Fruit fly (Drosophila melanogaster) whole organism, embryonic: Measurements from ENCODE around the gene bb8.
A peak's percentile ranks its signal among the peaks of the same experiment; 100 is the strongest.

Experiments used
- ATbp ChIP-seq: fragments of 200-800 bp; sonication (Bioruptor generic); optimal IDR thresholded peaks from 2 replicates; lab custom pipeline; 2017; ENCODE audit warnings: missing biosample characterization, mild to moderate bottlenecking, missing genetic modification characterization, missing genetic modification reagents
- Awh ChIP-seq: fragments of 200-800 bp; sonication (Bioruptor generic); IDR thresholded peaks from 2 replicates; pipeline ENCODE4, ENCODE4 v1.3.6; 2022; ENCODE audit warnings: missing biosample characterization, missing genetic modification characterization
- Blimp-1 ChIP-seq: fragments of 200-800 bp; sonication (Bioruptor generic); optimal IDR thresholded peaks from 3 replicates; lab custom pipeline; 2018; ENCODE audit warnings: missing biosample characterization, missing genetic modification characterization, mild to moderate bottlenecking, moderate library complexity, missing genetic modification reagents
- C15 ChIP-seq: fragments of 200-800 bp; sonication (Bioruptor generic); IDR thresholded peaks from 3 replicates; pipeline ENCODE4 v1.3.6; 2022; ENCODE audit warnings: missing biosample characterization, missing genetic modification characterization
- CG10147 ChIP-seq: fragments of 200-800 bp; sonication (Bioruptor generic); optimal IDR thresholded peaks from 2 replicates; lab custom pipeline; 2019; ENCODE audit warnings: missing biosample characterization, mild to moderate bottlenecking, missing genetic modification characterization, moderate library complexity
- CG10274 ChIP-seq: fragments of 200-800 bp; sonication (Bioruptor generic); optimal IDR thresholded peaks from 3 replicates; lab custom pipeline; 2017; ENCODE audit warnings: missing biosample characterization, mild to moderate bottlenecking, missing genetic modification characterization
- CG10565 ChIP-seq: fragments of 200-800 bp; sonication (Bioruptor generic); optimal IDR thresholded peaks from 3 replicates; lab custom pipeline; 2016; ENCODE audit warnings: missing biosample characterization, mild to moderate bottlenecking, missing genetic modification characterization
- CG10654 ChIP-seq: fragments of 200-800 bp; sonication (Bioruptor generic); optimal IDR thresholded peaks from 2 replicates; lab custom pipeline; 2016; ENCODE audit warnings: missing biosample characterization, missing genetic modification characterization
- CG10979 ChIP-seq: fragments of 200-800 bp; sonication (Bioruptor generic); optimal IDR thresholded peaks from 2 replicates; lab custom pipeline; 2018; ENCODE audit warnings: missing biosample characterization, mild to moderate bottlenecking, missing genetic modification characterization, moderate library complexity
- CG11085 ChIP-seq: fragments of 200-800 bp; sonication (Bioruptor generic); IDR thresholded peaks from 2 replicates; pipeline ENCODE4 v1.3.6; 2022; ENCODE audit warnings: missing biosample characterization, missing genetic modification characterization
- CG12659 ChIP-seq: fragments of 200-800 bp; sonication (Bioruptor generic); optimal IDR thresholded peaks from 3 replicates; lab custom pipeline; 2017; ENCODE audit warnings: mild to moderate bottlenecking, missing biosample characterization, missing genetic modification reagents, missing genetic modification characterization
- CG12744 ChIP-seq: fragments of 200-800 bp; sonication (Bioruptor generic); optimal IDR thresholded peaks from 2 replicates; lab custom pipeline; 2016; ENCODE audit warnings: missing biosample characterization, missing genetic modification characterization
- CG13424 ChIP-seq: fragments of 200-800 bp; sonication (Bioruptor generic); optimal IDR thresholded peaks from 2 replicates; lab custom pipeline; 2019; ENCODE audit warnings: missing biosample characterization, mild to moderate bottlenecking, missing genetic modification characterization, moderate library complexity
- CG17802 ChIP-seq: fragments of 200-800 bp; sonication (Bioruptor generic); optimal IDR thresholded peaks from 2 replicates; lab custom pipeline; 2018; ENCODE audit warnings: missing biosample characterization, mild to moderate bottlenecking, missing genetic modification characterization, moderate library complexity
- CG17912 ChIP-seq: fragments of 200-800 bp; sonication (Bioruptor generic); optimal IDR thresholded peaks from 2 replicates; lab custom pipeline; 2018; ENCODE audit warnings: missing biosample characterization, mild to moderate bottlenecking, missing genetic modification characterization
- CG18599 ChIP-seq: fragments of 200-800 bp; sonication (Bioruptor generic); optimal IDR thresholded peaks from 3 replicates; lab custom pipeline; 2017; ENCODE audit warnings: missing biosample characterization, missing genetic modification characterization, mild to moderate bottlenecking, moderate library complexity, missing genetic modification reagents
- CG33557 ChIP-seq: fragments of 200-800 bp; sonication (Bioruptor generic); optimal IDR thresholded peaks from 2 replicates; lab custom pipeline; 2019; ENCODE audit warnings: missing biosample characterization, mild to moderate bottlenecking, missing genetic modification characterization, moderate library complexity
- CG34224 ChIP-seq: fragments of 200-800 bp; sonication (Bioruptor generic); IDR thresholded peaks from 3 replicates; pipeline ENCODE4 v1.3.6; 2022; ENCODE audit warnings: missing biosample characterization, missing genetic modification characterization; ENCODE audit not compliant: partially characterized antibody
- CG5953 ChIP-seq: fragments of 200-800 bp; sonication (Bioruptor generic); IDR thresholded peaks from 2 replicates; pipeline ENCODE4 v1.3.6; 2022; ENCODE audit warnings: missing biosample characterization, missing genetic modification characterization
- CG6791 ChIP-seq: fragments of 200-800 bp; sonication (Bioruptor generic); IDR thresholded peaks from 3 replicates; pipeline ENCODE4 v1.3.6; 2022; ENCODE audit warnings: missing biosample characterization, missing genetic modification characterization; ENCODE audit not compliant: partially characterized antibody
- CG8089 ChIP-seq: fragments of 200-800 bp; sonication (Bioruptor generic); optimal IDR thresholded peaks from 3 replicates; lab custom pipeline; 2016; ENCODE audit warnings: missing biosample characterization, missing genetic modification characterization
- CG8924 ChIP-seq: fragments of 200-800 bp; optimal IDR thresholded peaks from 3 replicates; lab custom pipeline; 2019; ENCODE audit warnings: missing biosample characterization, mild to moderate bottlenecking, missing genetic modification characterization, moderate library complexity
- CkIIα-i1 ChIP-seq: fragments of 200-800 bp; sonication (Bioruptor generic); IDR thresholded peaks from 2 replicates; pipeline ENCODE4 v1.3.6; 2022; ENCODE audit warnings: missing biosample characterization, missing genetic modification characterization
- Dbx ChIP-seq: fragments of 200-800 bp; sonication (Bioruptor generic); IDR thresholded peaks from 3 replicates; pipeline ENCODE4 v1.3.6; 2022; ENCODE audit warnings: missing biosample characterization, missing genetic modification characterization
- Deaf1 ChIP-seq: fragments of 200-800 bp; optimal IDR thresholded peaks from 3 replicates; lab custom pipeline; 2019; ENCODE audit warnings: missing biosample characterization, mild to moderate bottlenecking, missing genetic modification characterization, moderate library complexity
- Dref ChIP-seq: fragments of 200-800 bp; sonication (Bioruptor generic); IDR thresholded peaks from 2 replicates; pipeline ENCODE4 v1.3.6; 2022; ENCODE audit warnings: missing biosample characterization, missing genetic modification characterization
- Fer1 ChIP-seq: fragments of 200-800 bp; sonication (Bioruptor generic); optimal IDR thresholded peaks from 2 replicates; lab custom pipeline; 2017; ENCODE audit warnings: missing biosample characterization, mild to moderate bottlenecking, missing genetic modification characterization
- Hmr ChIP-seq: fragments of 200-800 bp; sonication (Bioruptor generic); optimal IDR thresholded peaks from 3 replicates; lab custom pipeline; 2017; ENCODE audit warnings: mild to moderate bottlenecking, missing biosample characterization, missing genetic modification reagents, missing genetic modification characterization
- Nf-YA ChIP-seq: fragments of 200-800 bp; sonication (Bioruptor generic); IDR thresholded peaks from 2 replicates; pipeline ENCODE4 v1.3.6; 2022; ENCODE audit warnings: missing biosample characterization, missing genetic modification characterization
- TFAM ChIP-seq: fragments of 200-800 bp; sonication (Bioruptor generic); optimal IDR thresholded peaks from 2 replicates; lab custom pipeline; 2017; ENCODE audit warnings: missing biosample characterization, missing genetic modification characterization, inconsistent platforms
- bsh ChIP-seq, 2 experiments: fragments of 200-800 bp; sonication (Bioruptor generic); optimal IDR thresholded peaks; 2 replicates each; lab custom pipeline; 2017 to 2018; ENCODE audit warnings: mild to moderate bottlenecking in 2 of 2, missing biosample characterization in 2 of 2, missing genetic modification characterization in 2 of 2, moderate library complexity in 1 of 2
- esg ChIP-seq: fragments of 200-800 bp; sonication (Bioruptor generic); conservative IDR thresholded peaks from 2 replicates; pipeline ENCODE4 v1.3.6; 2022; ENCODE audit warnings: missing biosample characterization, missing genetic modification characterization
- eyg ChIP-seq: fragments of 200-800 bp; sonication (Bioruptor generic); optimal IDR thresholded peaks from 3 replicates; lab custom pipeline; 2016; ENCODE audit warnings: missing biosample characterization, missing genetic modification characterization
- fd3F ChIP-seq: fragments of 200-800 bp; sonication (Bioruptor generic); optimal IDR thresholded peaks from 2 replicates; lab custom pipeline; 2018; ENCODE audit warnings: missing biosample characterization, mild to moderate bottlenecking, missing genetic modification characterization, moderate library complexity
- fd64A ChIP-seq: fragments of 200-800 bp; sonication (Bioruptor generic); optimal IDR thresholded peaks from 3 replicates; lab custom pipeline; 2018; ENCODE audit warnings: missing biosample characterization, mild to moderate bottlenecking, missing genetic modification characterization
- gfzf ChIP-seq: fragments of 200-800 bp; sonication (Bioruptor generic); optimal IDR thresholded peaks from 2 replicates; lab custom pipeline; 2016; ENCODE audit warnings: missing biosample characterization, mild to moderate bottlenecking, missing genetic modification characterization, moderate library complexity
- grau ChIP-seq: fragments of 200-800 bp; optimal IDR thresholded peaks from 3 replicates; lab custom pipeline; 2019; ENCODE audit warnings: missing biosample characterization, mild to moderate bottlenecking, missing genetic modification characterization, moderate library complexity
- her ChIP-seq: fragments of 200-800 bp; sonication (Bioruptor generic); optimal IDR thresholded peaks from 2 replicates; lab custom pipeline; 2016; ENCODE audit warnings: missing biosample characterization, missing genetic modification characterization
- insv ChIP-seq, 2 experiments: fragments of 200-800 bp; sonication (Bioruptor generic); optimal IDR thresholded peaks; 3 replicates each; lab custom pipeline; 2016 to 2018; ENCODE audit warnings: missing biosample characterization in 2 of 2, missing genetic modification characterization in 2 of 2
- inv ChIP-seq: fragments of 200-800 bp; sonication (Bioruptor generic); IDR thresholded peaks from 2 replicates; pipeline ENCODE4 v1.3.6; 2022; ENCODE audit warnings: missing biosample characterization, missing genetic modification characterization; ENCODE audit not compliant: partially characterized antibody
- kay ChIP-seq: fragments of 200-800 bp; sonication (Bioruptor generic); optimal IDR thresholded peaks from 2 replicates; lab custom pipeline; 2016; ENCODE audit warnings: missing biosample characterization, missing genetic modification characterization
- odd ChIP-seq: fragments of 200-800 bp; sonication (Bioruptor generic); optimal IDR thresholded peaks from 2 replicates; lab custom pipeline; 2017; ENCODE audit warnings: missing biosample characterization, mild to moderate bottlenecking, missing genetic modification characterization
- onecut ChIP-seq: fragments of 200-800 bp; sonication (Bioruptor generic); IDR thresholded peaks from 2 replicates; pipeline ENCODE4 v1.3.6; 2022; ENCODE audit warnings: missing biosample characterization, missing genetic modification characterization
- otp ChIP-seq: fragments of 200-800 bp; sonication (Bioruptor generic); IDR thresholded peaks from 3 replicates; pipeline ENCODE4, ENCODE4 v1.3.6; 2022; ENCODE audit warnings: missing biosample characterization, missing genetic modification characterization
- tap ChIP-seq: fragments of 200-800 bp; optimal IDR thresholded peaks from 3 replicates; lab custom pipeline; 2019; ENCODE audit warnings: missing biosample characterization, mild to moderate bottlenecking, missing genetic modification characterization, moderate library complexity
- tx ChIP-seq: fragments of 200-800 bp; sonication (Bioruptor generic); optimal IDR thresholded peaks from 2 replicates; lab custom pipeline; 2016; ENCODE audit warnings: missing biosample characterization, missing genetic modification characterization
- zf30C ChIP-seq: fragments of 200-800 bp; sonication (Bioruptor generic); optimal IDR thresholded peaks from 3 replicates; lab custom pipeline; 2018; ENCODE audit warnings: missing biosample characterization, mild to moderate bottlenecking, missing genetic modification characterization

Gene bb8

DNA sequence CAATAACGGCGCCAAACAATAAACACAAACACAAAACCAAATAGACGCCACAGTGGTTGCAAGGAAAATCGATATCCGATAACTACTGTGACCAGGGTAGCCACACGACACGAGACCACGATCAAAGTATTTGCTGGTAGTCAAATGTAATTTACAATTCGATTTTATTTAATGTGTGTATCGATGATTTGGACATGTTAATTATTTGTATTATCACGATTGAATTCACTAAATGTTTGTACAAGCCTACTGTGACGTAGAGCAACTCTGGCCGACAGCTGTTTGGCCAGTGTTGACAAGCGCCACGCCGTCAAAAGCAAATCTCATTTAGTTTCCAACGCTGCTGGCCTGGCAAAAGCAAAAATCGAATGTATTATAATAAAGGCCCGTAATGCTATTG, 38.7 kb downstream of the bb8 start, which contains the start of the genes Rad60 and EloA (continued):
- TF ChIP-seq Fer1 (GFP tag; lab: Kevin White, UChicago) = peak; percentile 74
- TF ChIP-seq Hmr = peak; percentile 82
- TF ChIP-seq CG10979 (tag; lab: Kevin White, UChicago) = peak; percentile 65
- peak; percentile 39 for TF ChIP-seq kay (GFP tag; lab: Kevin White, UChicago)
- no peak for TF ChIP-seq TFAM
- peak; percentile 75 for TF ChIP-seq CG12744 (GFP tag; lab: Kevin White, UChicago)
- no peak for TF ChIP-seq C15 (GFP tag; lab: Robert Waterston, UW)
- peak; percentile 82 for TF ChIP-seq tx (GFP tag; lab: Kevin White, UChicago)
- peak; percentile 84 for TF ChIP-seq CG10654 (GFP tag; lab: Kevin White, UChicago)
- peak; percentile 31 for TF ChIP-seq CG17802 (tag; lab: Kevin White, UChicago)
- TF ChIP-seq fd64A (GFP tag; lab: Kevin White, UChicago) = peak; percentile 28
- peak; percentile 41 for TF ChIP-seq Deaf1 (tag; lab: Kevin White, UChicago)
- peak; percentile 78 for TF ChIP-seq CG18599 (GFP tag; lab: Kevin White, UChicago)
- TF ChIP-seq her (GFP tag; lab: Kevin White, UChicago) = peak; percentile 83
- peak; percentile 44 for TF ChIP-seq CG10147 (GFP tag; lab: Kevin White, UChicago)
- TF ChIP-seq zf30C (GFP tag; lab: Kevin White, UChicago) = no peak

DNA sequence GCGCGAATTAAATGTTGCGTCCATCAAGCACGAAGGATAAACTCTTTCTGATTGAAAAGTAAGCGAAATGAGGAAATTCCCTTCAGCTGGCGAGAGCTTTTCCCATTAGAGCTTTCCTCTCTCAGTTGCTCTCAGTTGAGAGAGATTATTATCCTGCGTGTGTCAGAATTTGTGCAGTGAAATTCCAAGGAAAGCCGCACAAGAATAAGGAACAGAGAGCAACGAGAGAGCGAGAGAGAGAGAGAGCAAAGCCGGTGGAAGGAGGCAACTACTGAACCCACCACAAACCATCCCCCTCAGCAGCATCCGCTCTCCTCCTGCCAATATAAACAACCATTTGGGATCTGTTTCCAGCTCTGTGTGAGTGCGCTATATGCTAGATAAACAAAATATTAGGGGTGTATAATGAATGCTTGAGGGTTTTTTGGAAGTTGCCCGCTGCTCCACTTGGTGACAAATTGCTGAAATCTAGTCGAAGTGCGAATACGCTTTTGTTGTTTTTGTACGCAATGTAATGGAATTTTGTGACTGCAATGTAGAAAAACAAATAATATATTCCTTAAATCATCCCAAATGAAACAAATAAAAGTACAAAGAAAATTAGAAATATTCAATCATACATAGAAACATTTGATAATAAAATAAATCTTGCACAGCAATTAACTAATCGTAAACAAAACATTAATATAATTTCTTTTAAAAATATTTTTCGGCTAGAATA, 41.0 kb downstream of the bb8 start, which contains the start of gene CG4467:
CG4467 (minus strand) TSS at position 51 of the 721 bp plus-strand sequence.
- TF ChIP-seq CG10274 = peak; percentile 14
- TF ChIP-seq insv (GFP tag; optimal IDR thresholded peaks at IDR 0.05; lab: Kevin White, UChicago) = no peak
- TF ChIP-seq CG33557 (GFP tag; lab: Kevin White, UChicago) = no peak
- no peak for TF ChIP-seq gfzf (GFP tag; lab: Kevin White, UChicago)
- no peak for TF ChIP-seq tap (tag; lab: Kevin White, UChicago)
- TF ChIP-seq onecut (GFP tag; lab: Robert Waterston, UW) = peak; percentile 22; the same call in 1 of the 2 replicates
- no peak for TF ChIP-seq CG17912 (GFP tag; lab: Kevin White, UChicago)
- peak; percentile 18 for TF ChIP-seq CG12659 (GFP tag; lab: Kevin White, UChicago)
- TF ChIP-seq CG5953 = no peak
- TF ChIP-seq otp = no peak
- TF ChIP-seq bsh (GFP tag; optimal IDR thresholded peaks at IDR 0.05; lab: Kevin White, UChicago) = peak in 1 of 2 experiments; percentile 18
- no peak for TF ChIP-seq Awh (GFP tag; lab: Robert Waterston, UW)
- no peak for TF ChIP-seq CG8089 (GFP tag; lab: Kevin White, UChicago)
- no peak for TF ChIP-seq CG17802 (tag; lab: Kevin White, UChicago)
- TF ChIP-seq CkIIα-i1 (GFP tag; lab: Robert Waterston, UW) = no peak
- no peak for TF ChIP-seq Blimp-1 (GFP tag; lab: Kevin White, UChicago)
- TF ChIP-seq C15 (GFP tag; lab: Robert Waterston, UW) = no peak
- no peak for TF ChIP-seq CG13424 (tag; lab: Kevin White, UChicago)
- peak; percentile 9 for TF ChIP-seq CG8924 (tag; lab: Kevin White, UChicago)
- TF ChIP-seq Nf-YA = no peak
- TF ChIP-seq grau (tag; lab: Kevin White, UChicago) = no peak
- no peak for TF ChIP-seq odd
- TF ChIP-seq CG10565 (GFP tag; lab: Kevin White, UChicago) = no peak
- TF ChIP-seq Dref (GFP tag; lab: Robert Waterston, UW) = no peak
- no peak for TF ChIP-seq fd3F (GFP tag; lab: Kevin White, UChicago)
- TF ChIP-seq CG11085 (GFP tag; lab: Robert Waterston, UW) = no peak
- no peak for TF ChIP-seq esg (GFP tag; lab: Robert Waterston, UW)
- no peak for TF ChIP-seq ATbp (GFP tag; lab: Kevin White, UChicago)
- TF ChIP-seq tx (GFP tag; lab: Kevin White, UChicago) = no peak
- TF ChIP-seq inv (GFP tag; lab: Robert Waterston, UW) = no peak
- no peak for TF ChIP-seq eyg
- TF ChIP-seq CG34224 = no peak
- TF ChIP-seq CG6791 (GFP tag; lab: Robert Waterston, UW) = peak; percentile 47; the same call in 1 of the 3 replicates
- TF ChIP-seq Dbx = no peak
